Fruit fly (Drosophila melanogaster) whole organism, embryonic: ENCODE measurements around the gene slf.

Source experiments
- CG10267 ChIP-seq: fragments of 200-800 bp; sonication (Bioruptor generic); optimal IDR thresholded peaks from 2 replicates; lab custom pipeline; 2018; ENCODE audit warnings: missing biosample characterization, mild to moderate bottlenecking, missing genetic modification characterization, moderate library complexity
- CG10321 ChIP-seq: fragments of 200-800 bp; sonication (Bioruptor generic); IDR thresholded peaks from 2 replicates; pipeline ENCODE4 v1.3.6; 2022; ENCODE audit warnings: missing biosample characterization, missing genetic modification characterization
- CG10462 ChIP-seq: fragments of 200-800 bp; sonication (Bioruptor generic); optimal IDR thresholded peaks from 2 replicates; lab custom pipeline; 2016; ENCODE audit warnings: missing biosample characterization, missing genetic modification characterization
- CG13287 ChIP-seq: fragments of 200-800 bp; sonication (Bioruptor generic); IDR thresholded peaks from 2 replicates; pipeline ENCODE4 v1.3.6; 2022; ENCODE audit warnings: missing biosample characterization, missing genetic modification characterization; ENCODE audit not compliant: partially characterized antibody
- CG14860 ChIP-seq: fragments of 200-800 bp; sonication (Bioruptor generic); IDR thresholded peaks from 3 replicates; pipeline ENCODE4 v1.3.6; 2022; ENCODE audit warnings: missing biosample characterization, missing genetic modification characterization; ENCODE audit not compliant: partially characterized antibody
- CG1603 ChIP-seq: fragments of 200-800 bp; sonication (Bioruptor generic); optimal IDR thresholded peaks from 2 replicates; lab custom pipeline; 2019; ENCODE audit warnings: missing biosample characterization, mild to moderate bottlenecking, missing genetic modification characterization, moderate library complexity
- CG16813 ChIP-seq: fragments of 200-800 bp; sonication (Bioruptor generic); IDR thresholded peaks from 3 replicates; pipeline ENCODE4 v1.3.6; 2022; ENCODE audit warnings: missing biosample characterization, missing genetic modification characterization; ENCODE audit not compliant: partially characterized antibody
- CG17186 ChIP-seq: fragments of 200-800 bp; sonication (Bioruptor generic); optimal IDR thresholded peaks from 3 replicates; lab custom pipeline; 2017; ENCODE audit warnings: missing biosample characterization, missing genetic modification reagents, missing genetic modification characterization
- CG2116 ChIP-seq: fragments of 200-800 bp; sonication (Bioruptor generic); optimal IDR thresholded peaks from 3 replicates; lab custom pipeline; 2018; ENCODE audit warnings: missing biosample characterization, mild to moderate bottlenecking, missing genetic modification characterization
- CG2120 ChIP-seq: fragments of 200-800 bp; sonication (Bioruptor generic); optimal IDR thresholded peaks from 3 replicates; lab custom pipeline; 2016; ENCODE audit warnings: missing biosample characterization, missing genetic modification characterization
- CG31388 ChIP-seq: fragments of 200-800 bp; sonication (Bioruptor generic); optimal IDR thresholded peaks from 2 replicates; lab custom pipeline; 2016; ENCODE audit warnings: missing biosample characterization, missing genetic modification characterization
- CG33557 ChIP-seq: fragments of 200-800 bp; sonication (Bioruptor generic); optimal IDR thresholded peaks from 2 replicates; lab custom pipeline; 2019; ENCODE audit warnings: missing biosample characterization, mild to moderate bottlenecking, missing genetic modification characterization, moderate library complexity
- CG3726 ChIP-seq: fragments of 200-800 bp; sonication (Bioruptor generic); IDR thresholded peaks from 3 replicates; pipeline ENCODE4, ENCODE4 v1.3.6; 2022; ENCODE audit warnings: missing biosample characterization, missing genetic modification characterization
- CG4328 ChIP-seq: fragments of 200-800 bp; sonication (Bioruptor generic); optimal IDR thresholded peaks from 3 replicates; lab custom pipeline; 2017; ENCODE audit warnings: missing biosample characterization, missing genetic modification reagents, missing genetic modification characterization
- CG4617 ChIP-seq: fragments of 200-800 bp; sonication (Bioruptor generic); optimal IDR thresholded peaks from 3 replicates; lab custom pipeline; 2016; ENCODE audit warnings: missing biosample characterization, missing genetic modification characterization, borderline replicate concordance
- CG5245 ChIP-seq: fragments of 200-800 bp; sonication (Bioruptor generic); optimal IDR thresholded peaks from 3 replicates; lab custom pipeline; 2016; ENCODE audit warnings: missing biosample characterization, missing genetic modification characterization
- CG6791 ChIP-seq: fragments of 200-800 bp; sonication (Bioruptor generic); IDR thresholded peaks from 3 replicates; pipeline ENCODE4 v1.3.6; 2022; ENCODE audit warnings: missing biosample characterization, missing genetic modification characterization; ENCODE audit not compliant: partially characterized antibody
- CG7271 ChIP-seq: fragments of 200-800 bp; sonication (Bioruptor generic); optimal IDR thresholded peaks from 2 replicates; lab custom pipeline; 2018; ENCODE audit warnings: missing biosample characterization, mild to moderate bottlenecking, missing genetic modification characterization, moderate library complexity
- CG7556 ChIP-seq: fragments of 200-800 bp; sonication (Bioruptor generic); optimal IDR thresholded peaks from 2 replicates; lab custom pipeline; 2017; ENCODE audit warnings: missing biosample characterization, mild to moderate bottlenecking, missing genetic modification characterization
- Dp ChIP-seq: fragments of 200-800 bp; sonication (Bioruptor generic); optimal IDR thresholded peaks from 2 replicates; lab custom pipeline; 2018; ENCODE audit warnings: missing biosample characterization, mild to moderate bottlenecking, missing genetic modification characterization, moderate library complexity
- Fer2 ChIP-seq: fragments of 200-800 bp; sonication (Bioruptor generic); optimal IDR thresholded peaks from 2 replicates; lab custom pipeline; 2018; ENCODE audit warnings: missing biosample characterization, mild to moderate bottlenecking, missing genetic modification characterization, moderate library complexity
- HmgZ ChIP-seq: fragments of 200-800 bp; sonication (Bioruptor generic); optimal IDR thresholded peaks from 2 replicates; lab custom pipeline; 2018; ENCODE audit warnings: missing biosample characterization, mild to moderate bottlenecking, missing genetic modification characterization
- MBD-R2 ChIP-seq: fragments of 200-800 bp; sonication (Bioruptor generic); IDR thresholded peaks from 2 replicates; pipeline ENCODE4 v1.3.6; 2022; ENCODE audit warnings: missing biosample characterization, missing genetic modification characterization
- MESR4 ChIP-seq: fragments of 200-800 bp; sonication (Bioruptor generic); optimal IDR thresholded peaks from 2 replicates; lab custom pipeline; 2018; ENCODE audit warnings: missing biosample characterization, mild to moderate bottlenecking, missing genetic modification characterization, moderate library complexity
- Med ChIP-seq: fragments of 200-800 bp; sonication (Bioruptor generic); peaks from one replicate; lab custom pipeline; 2016; ENCODE audit warnings: missing biosample characterization, missing genetic modification characterization, mild to moderate bottlenecking, inconsistent platforms, moderate library complexity
- Meics ChIP-seq: fragments of 200-800 bp; sonication (Bioruptor generic); optimal IDR thresholded peaks from 2 replicates; lab custom pipeline; 2017; ENCODE audit warnings: missing biosample characterization, mild to moderate bottlenecking, missing genetic modification characterization
- Myb ChIP-seq: fragments of 200-800 bp; sonication (Bioruptor generic); optimal IDR thresholded peaks from 2 replicates; lab custom pipeline; 2016; ENCODE audit warnings: missing biosample characterization, missing genetic modification characterization
- NFAT ChIP-seq: fragments of 200-800 bp; sonication (Bioruptor generic); IDR thresholded peaks from 2 replicates; pipeline ENCODE4 v1.3.6; 2022; ENCODE audit warnings: missing biosample characterization, missing genetic modification characterization
- Sry-β ChIP-seq: fragments of 200-800 bp; sonication (Bioruptor generic); optimal IDR thresholded peaks from 2 replicates; lab custom pipeline; 2018; ENCODE audit warnings: missing biosample characterization, mild to moderate bottlenecking, missing genetic modification characterization, moderate library complexity
- Sry-δ ChIP-seq: fragments of 200-800 bp; sonication (Bioruptor generic); optimal IDR thresholded peaks from 2 replicates; lab custom pipeline; 2016; ENCODE audit warnings: missing biosample characterization, missing genetic modification characterization
- ara ChIP-seq: fragments of 200-800 bp; sonication (Bioruptor generic); IDR thresholded peaks from 2 replicates; pipeline ENCODE4 v1.3.6; 2022; ENCODE audit warnings: missing biosample characterization, missing genetic modification characterization
- ci ChIP-seq: fragments of 200-800 bp; sonication (Bioruptor generic); IDR thresholded peaks from 3 replicates; pipeline ENCODE4 v1.3.6; 2022; ENCODE audit warnings: missing biosample characterization, missing genetic modification characterization
- danr ChIP-seq: fragments of 200-800 bp; sonication (Bioruptor generic); IDR thresholded peaks from 2 replicates; pipeline ENCODE4 v1.3.6; 2022; ENCODE audit warnings: missing biosample characterization, missing genetic modification characterization
- disco-r ChIP-seq: fragments of 200-800 bp; sonication (Bioruptor generic); optimal IDR thresholded peaks from 2 replicates; lab custom pipeline; 2016; ENCODE audit warnings: missing biosample characterization, missing genetic modification characterization
- hbn ChIP-seq: fragments of 200-800 bp; sonication (Bioruptor generic); IDR thresholded peaks from 2 replicates; pipeline ENCODE4 v1.3.6; 2022; ENCODE audit warnings: missing biosample characterization, missing genetic modification characterization; ENCODE audit not compliant: partially characterized antibody
- klu ChIP-seq: fragments of 200-800 bp; sonication (Bioruptor generic); IDR thresholded peaks from 2 replicates; pipeline ENCODE4 v1.3.6; 2022; ENCODE audit warnings: missing biosample characterization, missing genetic modification characterization
- mam ChIP-seq: fragments of 200-800 bp; sonication (Bioruptor generic); optimal IDR thresholded peaks from 3 replicates; lab custom pipeline; 2016; ENCODE audit warnings: missing biosample characterization, missing genetic modification characterization
- nmo ChIP-seq: fragments of 200-800 bp; sonication (Bioruptor generic); optimal IDR thresholded peaks from 2 replicates; lab custom pipeline; 2018; ENCODE audit warnings: missing biosample characterization, mild to moderate bottlenecking, missing genetic modification characterization, moderate library complexity
- onecut ChIP-seq: fragments of 200-800 bp; sonication (Bioruptor generic); IDR thresholded peaks from 2 replicates; pipeline ENCODE4 v1.3.6; 2022; ENCODE audit warnings: missing biosample characterization, missing genetic modification characterization
- prd ChIP-seq, 3 experiments: fragments of >200 bp in 2 of 3; fragments of 200-800 bp in 1 of 3; sonication (Bioruptor generic) in 1 of 3; optimal IDR thresholded peaks in 2 of 3; IDR thresholded peaks in 1 of 3; 2 replicates in 2 of 3; 3 replicates in 1 of 3; pipeline versions ENCODE4 v1.3.6 to Lab custom; 2017 to 2022; ENCODE audit warnings: missing biosample characterization in 1 of 3, missing genetic modification characterization in 1 of 3
- ranshi ChIP-seq: fragments of 200-800 bp; sonication (Bioruptor generic); IDR thresholded peaks from 2 replicates; pipeline ENCODE4 v1.3.6; 2022; ENCODE audit warnings: missing biosample characterization, missing genetic modification characterization
- row ChIP-seq: fragments of 200-800 bp; sonication (Bioruptor generic); IDR thresholded peaks from 3 replicates; pipeline ENCODE4 v1.3.6; 2022; ENCODE audit warnings: missing biosample characterization, missing genetic modification characterization
- vnd ChIP-seq: fragments of 200-800 bp; sonication (Bioruptor generic); IDR thresholded peaks from 3 replicates; pipeline ENCODE4 v1.3.6; 2022; ENCODE audit warnings: missing biosample characterization, missing genetic modification characterization; ENCODE audit not compliant: partially characterized antibody
- zfh1 ChIP-seq: fragments of 200-800 bp; sonication (Bioruptor generic); IDR thresholded peaks from 3 replicates; pipeline ENCODE4 v1.3.6; 2022; ENCODE audit warnings: missing biosample characterization, missing genetic modification characterization

Gene slf

dm6 chr2L:4820448-4821318 is 19.0 kb upstream of the slf start (continued):
- TF ChIP-seq Meics (GFP tag; lab: Kevin White, UChicago) = no peak

dm6 chr2L:4819995-4820394 is 18.3 kb upstream of the slf start:
- TF ChIP-seq CG4617 (GFP tag; lab: Kevin White, UChicago) (no peak), zfh1 (GFP tag; lab: Robert Waterston, UW) (0 out of 3 replicates have a peak, but pooled peaks have one; percentile 22), NFAT (GFP tag; lab: Robert Waterston, UW) (no peak), ranshi (GFP tag; lab: Robert Waterston, UW) (0 out of 2 replicates have a peak, but pooled peaks have one; percentile 37), Sry-δ (GFP tag; lab: Kevin White, UChicago) (no peak), CG2120 (GFP tag; lab: Kevin White, UChicago) (peak; percentile 23), prd (optimal IDR thresholded peaks at IDR 0.05; lab: Kevin White, UChicago) (no peak), prd (GFP tag; IDR thresholded peaks at IDR 0.05; lab: Robert Waterston, UW) (0 out of 3 replicates have a peak, but pooled peaks have one; percentile 21), CG3726 (GFP tag; lab: Robert Waterston, UW) (no peak), mam (GFP tag; lab: Kevin White, UChicago) (no peak), ci (GFP tag; lab: Robert Waterston, UW) (peak; percentile 11; the same call in 1 of the 3 replicates), row (GFP tag; lab: Robert Waterston, UW) (0 out of 3 replicates have a peak, but pooled peaks have one; percentile 7), Fer2 (no peak), Med (GFP tag; lab: Kevin White, UChicago) (peak; percentile 53)

DNA sequence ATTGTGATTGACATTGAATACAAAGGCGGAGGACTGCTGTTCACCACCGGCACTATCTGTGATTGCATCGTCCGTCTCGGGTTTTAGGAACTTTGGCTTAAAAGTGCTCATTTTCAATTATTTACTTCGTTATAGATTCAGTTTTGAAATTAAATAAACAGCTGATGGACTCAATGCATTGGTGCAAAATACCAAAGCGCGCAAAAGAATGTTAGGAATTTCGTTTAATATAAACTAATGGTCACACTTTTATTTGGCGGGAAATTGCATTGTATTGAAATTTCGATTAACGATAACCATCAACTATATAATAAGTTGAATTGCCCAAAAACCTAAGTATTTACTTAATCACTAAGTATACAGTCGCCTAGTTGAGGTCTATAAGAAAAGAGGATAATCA is 16.3 kb upstream of the slf start, which contains the start of gene CG3225:
TSS of gene CG3225 (minus strand) at position 190 of the 400 bp plus-strand sequence.
- peak; percentile 75 for TF ChIP-seq CG13287 (GFP tag; lab: Robert Waterston, UW)
- no peak for TF ChIP-seq CG5245
- no peak for TF ChIP-seq CG14860 (GFP tag; lab: Robert Waterston, UW)
- TF ChIP-seq CG2116 (GFP tag; lab: Kevin White, UChicago) = peak; percentile 41
- no peak for TF ChIP-seq onecut (GFP tag; lab: Robert Waterston, UW)
- TF ChIP-seq danr = no peak
- TF ChIP-seq CG10462 (GFP tag; lab: Kevin White, UChicago) = no peak
- TF ChIP-seq CG7271 (tag; lab: Kevin White, UChicago) = no peak
- peak; percentile 89 for TF ChIP-seq Myb (GFP tag; lab: Kevin White, UChicago)
- no peak for TF ChIP-seq CG31388
- TF ChIP-seq CG6791 = 0 out of 3 replicates have a peak, but pooled peaks have one; percentile 6
- peak; percentile 25 for TF ChIP-seq Sry-δ (GFP tag; lab: Kevin White, UChicago)
- TF ChIP-seq ara = no peak
- 0 out of 3 replicates have a peak, but pooled peaks have one; percentile 27 for TF ChIP-seq CG16813 (GFP tag; lab: Robert Waterston, UW)
- peak; percentile 67 for TF ChIP-seq CG17186
- TF ChIP-seq CG33557 = no peak
- TF ChIP-seq CG4328 = no peak
- TF ChIP-seq CG7556 = no peak
- TF ChIP-seq MESR4 (GFP tag; lab: Kevin White, UChicago) = peak; percentile 39
- TF ChIP-seq klu = no peak
- TF ChIP-seq CG10321 = no peak
- 0 out of 3 replicates have a peak, but pooled peaks have one; percentile 42 for TF ChIP-seq vnd (GFP tag; lab: Robert Waterston, UW)
- TF ChIP-seq Sry-β (GFP tag; lab: Kevin White, UChicago) = no peak
- TF ChIP-seq nmo = peak; percentile 8
- peak; percentile 73 for TF ChIP-seq CG1603 (tag; lab: Kevin White, UChicago)
- TF ChIP-seq hbn (GFP tag; lab: Robert Waterston, UW) = peak; percentile 33; the same call in 1 of the 2 replicates
- peak; percentile 80 for TF ChIP-seq MBD-R2 (GFP tag; lab: Robert Waterston, UW)
- peak; percentile 58 for TF ChIP-seq CG10267 (tag; lab: Kevin White, UChicago)
- TF ChIP-seq disco-r (GFP tag; lab: Kevin White, UChicago) = no peak
- peak; percentile 95 for TF ChIP-seq Dp
- peak; percentile 30 for TF ChIP-seq HmgZ
